Worm (Caenorhabditis elegans): ENCODE results near the gene trf-1.
A peak's percentile ranks its signal among the peaks of the same experiment; 100 is the strongest.

Gene trf-1

DNA sequence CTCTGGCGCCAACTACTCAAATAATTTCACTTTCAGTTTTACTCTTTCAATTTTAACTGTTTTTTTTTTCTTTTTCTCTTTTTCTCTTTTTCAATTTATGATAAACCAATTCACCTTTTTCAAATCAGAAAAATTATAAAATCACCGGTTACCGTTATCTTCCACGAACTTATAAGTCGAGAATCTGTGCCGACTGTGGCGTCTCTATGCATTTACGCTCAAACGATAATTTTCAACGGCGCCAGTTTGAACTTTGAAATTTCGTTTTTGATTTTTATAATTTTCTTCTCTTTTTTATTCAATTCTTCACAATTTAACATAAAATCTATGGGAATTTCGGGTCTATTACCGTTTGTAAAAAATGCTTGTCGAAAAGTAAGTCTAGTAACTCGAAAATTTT lies 6.8 kb upstream of the trf-1 start, which contains the start of gene exo-1 (continued):
- TF ChIP-seq akir-1 (GFP tag; optimal IDR thresholded peaks at IDR 0.05) (no peak), ceh-58 (GFP tag; IDR thresholded peaks at IDR 0.05) (no peak), T26A5.8 (tag; optimal IDR thresholded peaks at IDR 0.05) (no peak), lin-40 (tag; optimal IDR thresholded peaks at IDR 0.05) (no peak), ceh-91 (GFP tag; IDR thresholded peaks at IDR 0.05) (peak; percentile 49), attf-3 (GFP tag; conservative IDR thresholded peaks at IDR 0.05) (0 out of 2 replicates have a peak, but pooled peaks have one; percentile 20), zim-3 (tag; optimal IDR thresholded peaks at IDR 0.05) (no peak), F52B5.7 (tag; optimal IDR thresholded peaks at IDR 0.05) (no peak), mes-4 (tag; optimal IDR thresholded peaks at IDR 0.05) (no peak), pbrm-1 (GFP tag; IDR thresholded peaks at IDR 0.05) (no peak), F23B12.7 (tag; optimal IDR thresholded peaks at IDR 0.05; ENCODE audit: insufficient read depth) (peak; percentile 95), sptf-2 (GFP tag; optimal IDR thresholded peaks at IDR 0.05) (no peak), ztf-3 (GFP tag; optimal IDR thresholded peaks at IDR 0.05) (no peak), attf-5 (GFP tag; optimal IDR thresholded peaks at IDR 0.05) (peak; percentile 78), dox-1 (GFP tag; IDR thresholded peaks at IDR 0.05) (0 out of 2 replicates have a peak, but pooled peaks have one; percentile 30), lsl-1 (GFP tag; optimal IDR thresholded peaks at IDR 0.05) (peak; percentile 44), hmg-20 (GFP tag; IDR thresholded peaks at IDR 0.05) (no peak), repo-1 (tag; optimal IDR thresholded peaks at IDR 0.05) (no peak), ZK185.1 (tag; optimal IDR thresholded peaks at IDR 0.05; ENCODE audit: poor library complexity, severe bottlenecking) (no peak), attf-6 (GFP tag; IDR thresholded peaks at IDR 0.05) (no peak), ceh-100 (GFP tag; IDR thresholded peaks at IDR 0.05) (peak; percentile 95)

DNA sequence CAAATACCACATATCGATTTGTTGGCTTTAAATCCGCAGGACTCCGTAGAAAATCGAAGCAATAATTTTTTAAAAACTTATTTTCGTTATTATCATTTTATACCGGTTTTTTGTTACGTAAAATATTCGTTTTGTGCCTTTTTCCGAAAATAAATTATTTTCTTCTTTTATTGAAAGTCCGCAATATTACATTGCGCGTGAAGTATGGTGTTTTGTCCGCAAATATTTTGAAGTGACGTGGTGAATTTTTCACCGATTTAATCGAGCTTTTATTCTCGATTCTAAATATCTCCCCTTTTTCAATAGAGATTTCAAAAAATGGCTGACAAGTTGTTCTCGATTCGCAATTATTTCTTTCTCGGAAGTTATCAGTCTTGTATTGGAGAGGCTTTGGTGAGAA lies 4.2 kb upstream of the trf-1 start, which contains the start of gene cope-1:
TSS of gene cope-1 (plus strand) at position 229 of the 400 bp plus-strand sequence.
- peak in 1 of 2 experiments; percentile 61 for TF ChIP-seq let-607 (tag; optimal IDR thresholded peaks at IDR 0.05)
- TF ChIP-seq B0261.1 (tag; optimal IDR thresholded peaks at IDR 0.05), result no peak

DNA sequence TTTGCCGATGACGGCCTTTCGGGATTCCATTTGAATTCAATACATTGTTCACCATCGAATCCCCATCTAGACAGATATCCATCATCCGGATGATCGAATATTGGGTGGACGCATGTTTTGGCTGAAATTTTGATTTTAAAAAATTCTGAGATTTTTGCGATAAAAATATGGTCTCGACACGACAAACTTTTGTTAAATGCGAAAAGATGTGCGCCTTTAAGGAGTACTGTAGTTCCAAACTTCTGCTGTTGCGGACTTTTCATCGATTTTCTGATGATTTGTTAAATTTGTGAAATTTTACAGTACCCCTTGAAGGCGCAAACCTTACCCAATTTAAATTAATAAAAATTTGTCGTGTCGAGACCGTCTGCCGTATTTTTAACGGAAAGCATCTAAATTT lies 2.4 kb upstream of the trf-1 start:
- TF ChIP-seq lsl-1 (GFP tag; optimal IDR thresholded peaks at IDR 0.05) (peak; percentile 75), him-1 (tag; optimal IDR thresholded peaks at IDR 0.05) (peak; percentile 30), B0035.1 (tag; optimal IDR thresholded peaks at IDR 0.05) (no peak), unc-130 (GFP tag; optimal IDR thresholded peaks at IDR 0.05) (no peak), K11D2.4 (GFP tag; IDR thresholded peaks at IDR 0.05) (no peak), xnd-1 (tag; optimal IDR thresholded peaks at IDR 0.05) (peak; percentile 21), tbp1 (GFP tag; optimal IDR thresholded peaks at IDR 0.05) (no peak), lin-35 (GFP tag; optimal IDR thresholded peaks at IDR 0.05) (no peak), nhr-27 (tag; optimal IDR thresholded peaks at IDR 0.05) (no peak), F33H1.4 (GFP tag; IDR thresholded peaks at IDR 0.05) (peak; percentile 52; the same call in 1 of the 2 replicates), snpc-1.3 (tag; optimal IDR thresholded peaks at IDR 0.05; ENCODE audit: insufficient read depth) (no peak), C06A6.2 (GFP tag; conservative IDR thresholded peaks at IDR 0.05) (no peak), B0336.3 (GFP tag; IDR thresholded peaks at IDR 0.05) (no peak), F37B4.10 (GFP tag; IDR thresholded peaks at IDR 0.05) (no peak), C17E4.6 (GFP tag; IDR thresholded peaks at IDR 0.05) (no peak), lin-40 (tag; optimal IDR thresholded peaks at IDR 0.05) (no peak)
